Fruit fly (Drosophila melanogaster): ENCODE data around the gene OtopLa.

OtopLa gene

DNA sequence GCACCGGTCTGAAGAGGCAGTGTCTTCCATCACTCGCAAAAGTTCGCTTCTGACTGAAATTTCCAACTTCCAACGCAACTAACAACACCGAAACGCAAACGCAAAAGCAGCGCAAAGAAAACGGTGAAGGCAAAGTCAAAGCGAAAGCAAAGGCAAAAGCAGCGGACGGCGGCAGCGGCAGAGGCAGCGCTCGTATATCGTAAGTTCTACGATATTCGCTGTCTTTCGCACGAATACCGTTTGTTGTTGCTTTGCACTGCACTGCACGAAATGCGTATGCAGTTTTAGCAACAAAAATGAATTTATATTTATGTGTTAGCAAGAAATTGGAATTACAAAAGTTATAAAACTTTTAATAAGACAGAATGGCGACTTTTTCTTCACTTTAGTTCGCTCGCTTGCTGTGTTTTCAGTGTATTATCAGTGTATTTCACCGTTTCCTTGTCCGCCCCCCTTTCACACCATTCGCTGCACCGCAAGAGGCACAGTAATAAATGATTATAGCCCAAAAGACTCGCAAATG, at the start of gene OtopLa (continued):
- TF ChIP-seq CG15696 (tag; optimal IDR thresholded peaks at IDR 0.05), result peak; percentile 53
- TF ChIP-seq CG17912 (GFP tag; optimal IDR thresholded peaks at IDR 0.05), result no peak
- TF ChIP-seq CG18764 (GFP tag; optimal IDR thresholded peaks at IDR 0.05), result peak; percentile 68
- peak; percentile 82 for TF ChIP-seq CG15269 (tag; optimal IDR thresholded peaks at IDR 0.05)
- 0 out of 3 replicates have a peak, but pooled peaks have one; percentile 63 for TF ChIP-seq CG11560 (tag; IDR thresholded peaks at IDR 0.05)
- peak; percentile 52 for TF ChIP-seq Myb (GFP tag; optimal IDR thresholded peaks at IDR 0.05)
- TF ChIP-seq CG1233 (GFP tag; optimal IDR thresholded peaks at IDR 0.05), result peak; percentile 75
- TF ChIP-seq oc (tag; optimal IDR thresholded peaks at IDR 0.05), result peak; percentile 84
- TF ChIP-seq hbn (GFP tag; IDR thresholded peaks at IDR 0.05; ENCODE audit: partially characterized antibody), result no peak
- peak; percentile 43 for TF ChIP-seq CG10543 (GFP tag; optimal IDR thresholded peaks at IDR 0.05)
- peak; percentile 57 for TF ChIP-seq CrebB (tag; optimal IDR thresholded peaks at IDR 0.05)
- peak; percentile 80 for TF ChIP-seq CG14441 (GFP tag; IDR thresholded peaks at IDR 0.05)
- TF ChIP-seq HHEX (GFP tag; optimal IDR thresholded peaks at IDR 0.05), result peak; percentile 73
- peak; percentile 56 for TF ChIP-seq run (tag; optimal IDR thresholded peaks at IDR 0.05)
- peak; percentile 75 for TF ChIP-seq Sox100B (GFP tag; optimal IDR thresholded peaks at IDR 0.05)
- TF ChIP-seq CG8924 (tag; optimal IDR thresholded peaks at IDR 0.05), result peak; percentile 75
- TF ChIP-seq tna (GFP tag; IDR thresholded peaks at IDR 0.05; ENCODE audit: partially characterized antibody), result no peak
- TF ChIP-seq Side (GFP tag; optimal IDR thresholded peaks at IDR 0.05), result peak; percentile 78
- peak; percentile 84 for TF ChIP-seq lmd (GFP tag; IDR thresholded peaks at IDR 0.05)
- TF ChIP-seq CG2199 (GFP tag; IDR thresholded peaks at IDR 0.05), result no peak
- TF ChIP-seq wor (GFP tag; IDR thresholded peaks at IDR 0.05), result peak; percentile 78
- peak; percentile 73 for TF ChIP-seq tap (tag; optimal IDR thresholded peaks at IDR 0.05)
- TF ChIP-seq CG7271 (tag; optimal IDR thresholded peaks at IDR 0.05), result peak; percentile 2
- TF ChIP-seq lbe (GFP tag; optimal IDR thresholded peaks at IDR 0.05), result peak; percentile 18
- peak; percentile 68 for TF ChIP-seq ems (GFP tag; optimal IDR thresholded peaks at IDR 0.05)
- TF ChIP-seq al (GFP tag; IDR thresholded peaks at IDR 0.05), result peak; percentile 55; the same call in 1 of the 2 replicates
- TF ChIP-seq CG17361 (GFP tag; IDR thresholded peaks at IDR 0.05), result peak; percentile 85
- TF ChIP-seq onecut (GFP tag; IDR thresholded peaks at IDR 0.05), result peak; percentile 77
- TF ChIP-seq ken (GFP tag; IDR thresholded peaks at IDR 0.05), result peak; percentile 89
- peak; percentile 26 for TF ChIP-seq CG4328 (GFP tag; optimal IDR thresholded peaks at IDR 0.05)
- TF ChIP-seq CG15011 (GFP tag; optimal IDR thresholded peaks at IDR 0.05), result peak; percentile 61
- peak; percentile 80 for TF ChIP-seq peb (GFP tag; IDR thresholded peaks at IDR 0.05)
- peak; percentile 97 for TF ChIP-seq Med (GFP tag)
- TF ChIP-seq CG11695 (GFP tag; IDR thresholded peaks at IDR 0.05), result peak; percentile 79
- peak; percentile 88 for TF ChIP-seq CG11504 (tag; optimal IDR thresholded peaks at IDR 0.05)
- TF ChIP-seq CG11723 (GFP tag; optimal IDR thresholded peaks at IDR 0.05), result peak; percentile 60
- TF ChIP-seq CG2120 (GFP tag; optimal IDR thresholded peaks at IDR 0.05), result peak; percentile 77
- no peak for TF ChIP-seq HLHmδ (GFP tag; optimal IDR thresholded peaks at IDR 0.05)
- peak; percentile 89 for TF ChIP-seq CG7839 (tag; optimal IDR thresholded peaks at IDR 0.05)
- TF ChIP-seq CG4360 (GFP tag; IDR thresholded peaks at IDR 0.05), result peak; percentile 72
- TF ChIP-seq CG33557 (GFP tag; optimal IDR thresholded peaks at IDR 0.05), result peak; percentile 42
- peak; percentile 45 for TF ChIP-seq CG11398 (GFP tag; optimal IDR thresholded peaks at IDR 0.05)
- TF ChIP-seq Nf-YC (tag; optimal IDR thresholded peaks at IDR 0.05), result no peak
- TF ChIP-seq CG11456 (GFP tag; IDR thresholded peaks at IDR 0.05), result peak; percentile 81
- peak; percentile 72 for TF ChIP-seq Mes4 (GFP tag; optimal IDR thresholded peaks at IDR 0.05)
- TF ChIP-seq chn (GFP tag; optimal IDR thresholded peaks at IDR 0.05), result peak; percentile 70
- TF ChIP-seq CG11247 (GFP tag; IDR thresholded peaks at IDR 0.05), result peak; percentile 78
- TF ChIP-seq salm (tag; optimal IDR thresholded peaks at IDR 0.05), result peak; percentile 78
- peak; percentile 65 for TF ChIP-seq CG13775 (GFP tag; optimal IDR thresholded peaks at IDR 0.05)
- TF ChIP-seq pita (GFP tag; optimal IDR thresholded peaks at IDR 0.05), result no peak
- TF ChIP-seq sisA (GFP tag; IDR thresholded peaks at IDR 0.05), result peak; percentile 87
